Worm (Caenorhabditis elegans) whole organism, midembryonic: ENCODE data around the gene C38C10.3.

ENCODE experiments used
- T22C8.4 ChIP-seq: fragments of 200-800 bp; sonication (Bioruptor generic); IDR thresholded peaks from 2 replicates; pipeline ENCODE4 v1.3.6; 2022; ENCODE audit warnings: missing genetic modification characterization, missing compliant biosample characterization
- cog-1 ChIP-seq: sonication (generic microtip); optimal IDR thresholded peaks from 2 replicates; lab custom pipeline; 2016; ENCODE audit warnings: missing genetic modification characterization, missing compliant biosample characterization
- flt-1 ChIP-seq: fragments of 200-800 bp; sonication (Bioruptor generic); IDR thresholded peaks from 2 replicates; pipeline ENCODE4 v1.3.6; 2022; ENCODE audit warnings: missing genetic modification characterization, missing compliant biosample characterization
- med-1 ChIP-seq: sonication (generic microtip); optimal IDR thresholded peaks from 2 replicates; lab custom pipeline; 2017; ENCODE audit warnings: missing genetic modification characterization, mild to moderate bottlenecking, missing compliant biosample characterization, antibody characterized with exemption, missing genetic modification reagents; ENCODE audit not compliant: insufficient read depth
- ref-1 ChIP-seq: fragments of 200-800 bp; sonication (Bioruptor generic); conservative IDR thresholded peaks from 2 replicates; pipeline ENCODE4 v1.3.6; 2022; ENCODE audit warnings: missing genetic modification reagents, missing genetic modification characterization, missing compliant biosample characterization
- ztf-23 ChIP-seq: fragments of 200-800 bp; sonication (Bioruptor generic); IDR thresholded peaks from 2 replicates; pipeline ENCODE4 v1.3.6; 2022; ENCODE audit warnings: missing genetic modification reagents, missing genetic modification characterization, missing compliant biosample characterization
- ztf-29 ChIP-seq: fragments of 200-800 bp; sonication (Bioruptor generic); IDR thresholded peaks from 2 replicates; pipeline ENCODE4 v1.3.6; 2022; ENCODE audit warnings: missing genetic modification reagents, missing genetic modification characterization, missing compliant biosample characterization

- TF ChIP-seq flt-1 (GFP tag; lab: Robert Waterston, UW) (no peak), ztf-29 (GFP tag; lab: Robert Waterston, UW) (no peak), ztf-23 (GFP tag; lab: Robert Waterston, UW) (no peak), ref-1 (GFP tag; lab: Robert Waterston, UW) (no peak), cog-1 (tag; lab: Kevin White, UChicago) (no peak), med-1 (GFP tag; lab: Kevin White, UChicago) (no peak), T22C8.4 (GFP tag; lab: Robert Waterston, UW) (no peak)
Measured at ce11 chrIII:9361228-9361627, 24.2 kb downstream of the C38C10.3 start, which contains the start of gene flp-25.
